Worm (Caenorhabditis elegans): ENCODE results near the gene srxa-14.

DNA sequence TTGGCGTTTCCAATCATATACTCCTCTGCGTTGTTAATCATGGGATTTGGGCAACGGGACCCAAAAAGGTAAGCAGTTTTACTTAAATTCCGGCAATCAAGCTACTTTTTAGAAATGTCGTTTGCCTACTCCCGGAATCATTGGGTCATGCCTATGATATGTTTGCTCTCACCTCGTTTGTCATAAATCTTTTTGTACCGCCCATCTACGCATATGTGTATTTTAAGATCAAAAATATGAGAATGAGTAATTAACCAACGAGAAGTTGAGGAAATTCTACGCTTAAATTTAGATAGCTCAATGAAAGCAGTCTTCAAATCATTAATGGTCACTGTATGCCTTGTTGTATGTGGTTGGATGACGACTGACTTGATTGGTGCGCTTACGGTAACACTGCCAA lies 42.9 kb downstream of the srxa-14 start:
- no peak for TF ChIP-seq daf-19 (GFP tag; conservative IDR thresholded peaks at IDR 0.05)
- no peak for TF ChIP-seq unc-130 (GFP tag; optimal IDR thresholded peaks at IDR 0.05)
- no peak for TF ChIP-seq pqm-1 (tag; optimal IDR thresholded peaks at IDR 0.05)
- TF ChIP-seq ztf-11 (tag; optimal IDR thresholded peaks at IDR 0.05): no peak
- no peak for TF ChIP-seq ceh-28 (tag; optimal IDR thresholded peaks at IDR 0.05)
- TF ChIP-seq lin-13 (GFP tag; optimal IDR thresholded peaks at IDR 0.05): no peak
- no peak for TF ChIP-seq nhr-11 (tag; optimal IDR thresholded peaks at IDR 0.05)
- TF ChIP-seq fkh-10 (GFP tag; optimal IDR thresholded peaks at IDR 0.05): no peak
- TF ChIP-seq nhr-77 (tag; optimal IDR thresholded peaks at IDR 0.05): no peak
- TF ChIP-seq zip-11 (GFP tag; IDR thresholded peaks at IDR 0.05): no peak
- TF ChIP-seq jun-1 (tag; optimal IDR thresholded peaks at IDR 0.05): no peak

All from whole organism, L4 larva.